Worm (Caenorhabditis elegans): ENCODE results near the gene ZK1127.3.

Gene ZK1127.3

DNA sequence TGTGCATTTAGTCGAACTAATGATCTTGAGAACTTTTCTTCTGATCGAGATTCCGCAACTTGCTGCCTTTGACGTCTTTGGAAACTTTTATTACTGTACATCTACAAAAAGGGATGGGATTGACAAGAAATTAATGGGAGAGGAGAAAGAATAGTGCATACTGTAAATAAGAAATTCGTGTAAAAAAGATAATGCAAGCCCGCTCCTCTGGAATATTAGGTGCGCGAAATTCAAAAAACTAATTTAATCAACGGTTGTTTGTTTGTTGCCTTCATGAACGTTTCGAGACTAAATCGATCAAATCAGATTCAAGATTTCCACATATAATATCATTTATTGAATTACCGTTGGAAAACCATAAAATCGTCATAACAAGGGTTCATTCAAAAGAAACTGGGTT lies 14.8 kb downstream of the ZK1127.3 start, which contains the start of gene him-14:
Gene him-14 (minus strand): TSS at position 101 of the 400 bp plus-strand sequence.
- TF ChIP-seq lim-6 (tag; optimal IDR thresholded peaks at IDR 0.05) (no peak), K02D7.2 (tag; optimal IDR thresholded peaks at IDR 0.05) (no peak), hlh-6 (tag; optimal IDR thresholded peaks at IDR 0.05) (no peak), hlh-8 (tag; optimal IDR thresholded peaks at IDR 0.05) (no peak), ztf-16 (tag; optimal IDR thresholded peaks at IDR 0.05) (no peak), hlh-30 (tag; optimal IDR thresholded peaks at IDR 0.05; ENCODE audit: insufficient read depth) (no peak), unc-86 (tag; optimal IDR thresholded peaks at IDR 0.05) (no peak), tbx-7 (tag; optimal IDR thresholded peaks at IDR 0.05) (no peak), fkh-10 (GFP tag; optimal IDR thresholded peaks at IDR 0.05) (no peak), pag-3 (tag; optimal IDR thresholded peaks at IDR 0.05; ENCODE audit: borderline replicate concordance) (no peak), mec-3 (tag; optimal IDR thresholded peaks at IDR 0.05; ENCODE audit: borderline replicate concordance) (no peak), ceh-48 (tag; optimal IDR thresholded peaks at IDR 0.05) (no peak), Y22D7AL.16 (tag; optimal IDR thresholded peaks at IDR 0.05) (no peak)

DNA sequence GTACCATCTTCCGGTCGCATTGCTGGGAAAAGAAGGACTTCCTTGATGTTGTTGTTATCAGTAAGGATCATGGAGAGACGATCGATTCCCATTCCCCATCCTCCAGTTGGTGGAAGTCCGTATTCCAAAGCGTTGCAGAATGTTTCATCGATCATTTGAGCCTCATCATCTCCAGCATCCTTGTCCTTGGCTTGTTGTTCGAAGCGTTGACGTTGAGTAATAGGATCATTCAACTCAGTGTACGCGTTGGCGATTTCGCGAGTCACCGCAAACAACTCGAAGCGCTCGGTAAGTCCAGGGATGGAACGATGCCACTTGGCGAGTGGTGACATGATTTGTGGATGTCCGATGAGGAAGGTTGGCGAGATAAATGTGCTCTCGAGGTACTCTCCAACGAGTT lies 15.3 kb downstream of the ZK1127.3 start:
- TF ChIP-seq nhr-232 (tag; optimal IDR thresholded peaks at IDR 0.05) (no peak), dve-1 (tag; optimal IDR thresholded peaks at IDR 0.05) (no peak), lim-6 (tag; optimal IDR thresholded peaks at IDR 0.05) (no peak), unc-55 (GFP tag; optimal IDR thresholded peaks at IDR 0.05) (no peak), ref-2 (tag; optimal IDR thresholded peaks at IDR 0.05) (no peak), hlh-30 (tag; optimal IDR thresholded peaks at IDR 0.05; ENCODE audit: insufficient read depth) (no peak), npax-4 (tag; optimal IDR thresholded peaks at IDR 0.05) (no peak), ama-1 (optimal IDR thresholded peaks at IDR 0.05) (no peak), pha-4 (tag; optimal IDR thresholded peaks at IDR 0.05) (no peak), tbx-7 (tag; optimal IDR thresholded peaks at IDR 0.05) (no peak), fkh-6 (tag; optimal IDR thresholded peaks at IDR 0.05) (no peak)

DNA sequence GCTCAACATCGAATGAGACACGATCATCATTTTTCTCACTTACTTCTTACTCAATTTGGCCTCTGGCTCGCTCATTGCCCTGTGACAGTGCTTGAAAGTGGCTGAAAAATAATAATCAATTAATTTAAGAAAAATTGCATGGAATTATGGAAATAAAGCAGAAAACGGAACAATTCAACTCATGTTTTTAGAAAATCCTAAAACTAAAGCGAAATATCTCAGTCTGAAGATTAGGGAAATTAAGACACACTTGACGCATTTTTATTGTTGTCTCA lies 17.2 kb downstream of the ZK1127.3 start, which contains the start of gene kars-1:
Gene kars-1 (minus strand): TSS at position 101 of the 275 bp plus-strand sequence.
- TF ChIP-seq ama-1 (optimal IDR thresholded peaks at IDR 0.05) (no peak), nfya-1 (tag; optimal IDR thresholded peaks at IDR 0.05) (no peak), F13H6.1 (tag; optimal IDR thresholded peaks at IDR 0.05) (no peak), pat-9 (tag; optimal IDR thresholded peaks at IDR 0.05) (no peak), T23F11.4 (GFP tag; optimal IDR thresholded peaks at IDR 0.05) (no peak), fkh-10 (GFP tag; optimal IDR thresholded peaks at IDR 0.05) (no peak), ttx-3 (tag; optimal IDR thresholded peaks at IDR 0.05) (no peak), ceh-34 (tag; optimal IDR thresholded peaks at IDR 0.05) (no peak), ahr-1 (tag; optimal IDR thresholded peaks at IDR 0.05) (no peak), unc-3 (GFP tag; conservative IDR thresholded peaks at IDR 0.05) (no peak), unc-3 (tag; optimal IDR thresholded peaks at IDR 0.05) (no peak), hlh-6 (tag; optimal IDR thresholded peaks at IDR 0.05) (no peak), sox-4 (tag; optimal IDR thresholded peaks at IDR 0.05) (no peak), lin-11 (tag; optimal IDR thresholded peaks at IDR 0.05) (no peak), ref-2 (tag; optimal IDR thresholded peaks at IDR 0.05) (no peak), ceh-9 (tag; optimal IDR thresholded peaks at IDR 0.05) (no peak), odd-2 (tag; optimal IDR thresholded peaks at IDR 0.05) (no peak), tbx-7 (tag; optimal IDR thresholded peaks at IDR 0.05) (no peak), madf-2 (tag; optimal IDR thresholded peaks at IDR 0.05) (no peak)

DNA sequence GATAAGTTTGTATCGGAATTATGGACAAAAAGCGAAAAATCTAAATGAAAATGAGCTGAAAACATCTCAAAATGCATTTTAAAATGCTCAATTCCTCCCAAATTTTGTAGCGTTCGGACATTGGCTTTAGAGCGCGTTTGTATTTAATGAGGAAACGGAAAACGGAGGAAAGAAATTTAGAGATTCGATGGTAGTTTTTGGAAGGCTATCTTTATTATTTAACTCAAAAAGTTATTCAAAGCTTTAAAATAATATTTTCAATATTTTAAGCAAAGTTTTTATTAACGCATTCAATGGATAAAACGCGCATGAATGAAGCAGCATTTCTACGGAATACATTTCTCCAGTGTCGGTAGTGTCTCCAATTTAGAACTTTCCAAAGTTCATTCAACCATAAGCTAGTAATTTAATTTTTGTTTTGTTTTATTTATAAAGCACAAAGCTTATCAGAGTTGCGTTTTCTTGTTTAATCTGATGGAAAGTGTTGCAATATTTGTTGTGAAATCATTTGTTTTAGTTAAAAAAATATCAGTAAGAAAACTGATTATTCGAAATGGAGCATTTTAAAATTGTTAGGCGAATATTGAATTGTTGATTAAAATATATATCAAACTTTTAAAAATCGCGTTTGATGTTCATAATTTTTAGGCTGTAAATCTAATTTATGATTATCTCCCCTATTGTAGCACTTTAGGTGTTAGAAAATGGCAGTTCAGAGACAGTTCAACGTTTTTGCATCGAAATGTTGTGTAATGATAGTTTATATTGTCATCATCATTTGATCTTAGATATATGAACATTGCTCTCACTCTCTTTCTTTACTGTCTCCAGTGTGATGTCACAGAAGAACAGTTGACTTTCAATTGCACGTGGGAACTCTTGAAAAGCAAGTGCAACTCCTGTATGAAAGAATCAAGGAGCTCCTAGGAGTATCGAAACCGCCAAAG lies 17.8 kb downstream of the ZK1127.3 start:
- no peak for TF ChIP-seq ceh-34 (tag; optimal IDR thresholded peaks at IDR 0.05)
- TF ChIP-seq fax-1 (tag; optimal IDR thresholded peaks at IDR 0.05), result peak; percentile 83
- TF ChIP-seq unc-55 (GFP tag; optimal IDR thresholded peaks at IDR 0.05), result no peak
- peak; percentile 93 for TF ChIP-seq unc-42 (tag; optimal IDR thresholded peaks at IDR 0.05)
- peak; percentile 87 for TF ChIP-seq C08G9.2 (tag; optimal IDR thresholded peaks at IDR 0.05)
- peak; percentile 68 for TF ChIP-seq ref-2 (tag; optimal IDR thresholded peaks at IDR 0.05)
- TF ChIP-seq ets-4 (tag; optimal IDR thresholded peaks at IDR 0.05), result peak; percentile 84
- no peak for TF ChIP-seq ceh-48 (tag; optimal IDR thresholded peaks at IDR 0.05)
- peak; percentile 17 for TF ChIP-seq hlh-15 (tag; optimal IDR thresholded peaks at IDR 0.05)
- peak; percentile 82 for TF ChIP-seq elt-2 (tag; optimal IDR thresholded peaks at IDR 0.05)
- TF ChIP-seq unc-86 (tag; optimal IDR thresholded peaks at IDR 0.05), result peak; percentile 5
- no peak for TF ChIP-seq che-1 (tag; optimal IDR thresholded peaks at IDR 0.05)
- peak; percentile 82 for TF ChIP-seq rnt-1 (tag; optimal IDR thresholded peaks at IDR 0.05)
- no peak for TF ChIP-seq gmeb-2 (tag; optimal IDR thresholded peaks at IDR 0.05)
- TF ChIP-seq fkh-6 (tag; optimal IDR thresholded peaks at IDR 0.05), result peak; percentile 7
- no peak for TF ChIP-seq unc-3 (GFP tag; conservative IDR thresholded peaks at IDR 0.05)
- TF ChIP-seq unc-3 (tag; optimal IDR thresholded peaks at IDR 0.05), result no peak
- TF ChIP-seq ceh-19 (GFP tag; optimal IDR thresholded peaks at IDR 0.05), result no peak
- no peak for TF ChIP-seq pag-3 (tag; optimal IDR thresholded peaks at IDR 0.05; ENCODE audit: borderline replicate concordance)

Measured in whole organism, late embryonic.